Worm (Caenorhabditis elegans): ENCODE results near the gene F28F9.2.

DNA sequence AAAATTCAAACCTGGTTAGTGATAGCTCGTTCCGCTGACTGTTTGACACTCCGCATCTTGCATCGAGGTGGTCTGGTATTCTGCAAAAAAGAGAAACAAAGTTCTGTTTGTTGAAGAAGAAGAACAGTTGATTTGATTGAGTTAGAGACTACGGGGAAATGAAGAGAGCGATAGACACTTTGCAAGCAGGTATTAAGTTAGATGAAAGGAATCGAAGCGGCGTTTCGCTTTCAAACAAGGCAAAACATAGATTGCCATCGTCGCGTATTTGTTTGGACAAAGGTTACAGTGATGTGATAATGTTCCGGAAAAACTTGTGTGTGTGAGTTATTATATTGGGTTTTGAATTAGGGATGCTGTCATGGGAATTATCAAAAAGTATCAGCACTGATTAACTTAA, 22.3 kb upstream of the F28F9.2 start:
- TF ChIP-seq flt-1 (GFP tag; IDR thresholded peaks at IDR 0.05) (no peak), T22C8.4 (GFP tag; IDR thresholded peaks at IDR 0.05) (no peak), ref-1 (GFP tag; conservative IDR thresholded peaks at IDR 0.05) (no peak), ztf-23 (GFP tag; IDR thresholded peaks at IDR 0.05) (no peak), tab-1 (GFP tag; IDR thresholded peaks at IDR 0.05) (no peak), cog-1 (tag; optimal IDR thresholded peaks at IDR 0.05) (no peak), med-1 (GFP tag; optimal IDR thresholded peaks at IDR 0.05; ENCODE audit: insufficient read depth) (no peak), ztf-29 (GFP tag; IDR thresholded peaks at IDR 0.05) (no peak), klf-2 (GFP tag; conservative IDR thresholded peaks at IDR 0.05) (no peak)
